Worm (Caenorhabditis elegans) whole organism, L4/young adult: ENCODE measurements around the gene kcc-2.

ENCODE experiments used
- dao-5 ChIP-seq: sonication (generic microtip); optimal IDR thresholded peaks from 2 replicates; lab custom pipeline; 2016; ENCODE audit warnings: missing genotype, missing genetic modification characterization, moderate library complexity, missing compliant biosample characterization
- him-1 ChIP-seq: sonication (generic microtip); optimal IDR thresholded peaks from 2 replicates; lab custom pipeline; 2016; ENCODE audit warnings: missing genotype, missing genetic modification reagents, missing genetic modification characterization, missing compliant biosample characterization

- TF ChIP-seq dao-5: no peak
- no peak for TF ChIP-seq him-1 (tag; lab: Kevin White, UChicago)
Measured at ce11 chrIV:6064657-6065056, 23.9 kb downstream of the kcc-2 start.
